Worm (Caenorhabditis elegans) whole organism, L4 larva: ENCODE data around the gene str-19.

Experiments used
- D1046.2 ChIP-seq: fragments of 200-800 bp; sonication (Bioruptor generic); IDR thresholded peaks from 2 replicates; pipeline ENCODE4 v1.3.6; 2022; ENCODE audit warnings: missing genetic modification characterization, missing compliant biosample characterization
- F26F4.8 ChIP-seq: fragments of 200-800 bp; sonication (Bioruptor generic); conservative IDR thresholded peaks from 2 replicates; pipeline ENCODE4 v1.3.6; 2022; ENCODE audit warnings: missing genetic modification characterization, missing compliant biosample characterization
- Y48G9A.11 ChIP-seq: fragments of 200-800 bp; sonication (Bioruptor generic); IDR thresholded peaks from 2 replicates; pipeline ENCODE4 v1.3.6; 2022; ENCODE audit warnings: missing genetic modification reagents, missing genetic modification characterization, missing compliant biosample characterization
- aha-1 ChIP-seq: fragments of 150-350 bp; peaks from one replicate; lab custom pipeline; 2014; ENCODE audit warnings: missing biosample characterization, missing genetic modification characterization
- aly-2 ChIP-seq: sonication (generic microtip); optimal IDR thresholded peaks from 2 replicates; lab custom pipeline; 2018; ENCODE audit warnings: missing biosample characterization, missing genetic modification characterization
- arid-1 ChIP-seq: fragments of 200-800 bp; sonication (Bioruptor generic); conservative IDR thresholded peaks from 2 replicates; pipeline ENCODE4 v1.3.6; 2022; ENCODE audit warnings: missing genetic modification reagents, missing genetic modification characterization, missing compliant biosample characterization
- ces-1 ChIP-seq: fragments of 150-350 bp; sonication (generic microtip); optimal IDR thresholded peaks from 4 replicates; lab custom pipeline; 2014; ENCODE audit warnings: missing biosample characterization, missing genetic modification reagents, missing genetic modification characterization
- ctbp-1 ChIP-seq: fragments of 200-800 bp; sonication (Bioruptor generic); IDR thresholded peaks from 2 replicates; pipeline ENCODE4 v1.3.6; 2022; ENCODE audit warnings: missing genetic modification reagents, missing genetic modification characterization, missing compliant biosample characterization
- daf-12 ChIP-seq: fragments of 150-350 bp; optimal IDR thresholded peaks from 2 replicates; lab custom pipeline; 2014; ENCODE audit warnings: missing biosample characterization, missing genetic modification reagents, missing genetic modification characterization
- daf-16 ChIP-seq, 3 experiments: sonication (generic microtip); optimal IDR thresholded peaks; 2 replicates each; lab custom pipeline; 2016 to 2017; ENCODE audit warnings: missing genetic modification characterization in 3 of 3, missing genetic modification reagents in 3 of 3, mild to moderate bottlenecking in 2 of 3, missing compliant biosample characterization in 2 of 3, missing biosample characterization in 1 of 3, moderate library complexity in 1 of 3
- egl-27 ChIP-seq: sonication (generic microtip); optimal IDR thresholded peaks from 3 replicates; lab custom pipeline; 2017; ENCODE audit warnings: missing biosample characterization, missing genetic modification reagents, missing genetic modification characterization
- gei-8 ChIP-seq: fragments of 200-800 bp; sonication (Bioruptor generic); optimal IDR thresholded peaks from 2 replicates; lab custom pipeline; 2018; ENCODE audit warnings: mild to moderate bottlenecking, missing genetic modification characterization, missing compliant biosample characterization
- hif-1 ChIP-seq, 2 experiments: sonication (generic microtip); optimal IDR thresholded peaks; 2 replicates each; lab custom pipeline; 2016 to 2017; ENCODE audit warnings: missing compliant biosample characterization in 2 of 2, missing genetic modification characterization in 2 of 2, missing genetic modification reagents in 2 of 2, missing genotype in 2 of 2, mild to moderate bottlenecking in 1 of 2
- hlh-30 ChIP-seq: sonication (generic microtip); optimal IDR thresholded peaks from 2 replicates; lab custom pipeline; 2017; ENCODE audit warnings: antibody characterized with exemption, mild to moderate bottlenecking, missing genetic modification characterization, missing compliant biosample characterization; ENCODE audit not compliant: insufficient read depth
- hmg-1.1 ChIP-seq: fragments of 200-800 bp; sonication (Bioruptor generic); IDR thresholded peaks from 2 replicates; pipeline ENCODE4 v1.3.6; 2022; ENCODE audit warnings: missing genetic modification reagents, missing genetic modification characterization, missing compliant biosample characterization
- jun-1 ChIP-seq: fragments of 150-350 bp; optimal IDR thresholded peaks from 2 replicates; lab custom pipeline; 2014; ENCODE audit warnings: missing biosample characterization, missing genetic modification reagents, missing genetic modification characterization
- lin-1 ChIP-seq: fragments of 200-800 bp; sonication (Bioruptor generic); IDR thresholded peaks from 2 replicates; pipeline ENCODE4 v1.3.6; 2022; ENCODE audit warnings: missing genetic modification reagents, missing genetic modification characterization, missing compliant biosample characterization
- lin-13 ChIP-seq: fragments of 150-350 bp; optimal IDR thresholded peaks from 2 replicates; lab custom pipeline; 2014; ENCODE audit warnings: missing biosample characterization, missing genetic modification reagents, missing genetic modification characterization
- lir-3 ChIP-seq: sonication (generic microtip); optimal IDR thresholded peaks from 2 replicates; lab custom pipeline; 2016; ENCODE audit warnings: mild to moderate bottlenecking, missing genetic modification characterization, missing compliant biosample characterization
- mdt-29 ChIP-seq: fragments of 200-800 bp; sonication (Bioruptor generic); IDR thresholded peaks from 2 replicates; pipeline ENCODE4 v1.3.6; 2022; ENCODE audit warnings: missing genetic modification reagents, missing genetic modification characterization, missing compliant biosample characterization
- mes-2 ChIP-seq: sonication (generic microtip); optimal IDR thresholded peaks from 2 replicates; lab custom pipeline; 2016; ENCODE audit warnings: missing genotype, mild to moderate bottlenecking, missing genetic modification characterization, missing compliant biosample characterization; ENCODE audit not compliant: poor library complexity, severe bottlenecking
- mxl-3 ChIP-seq: fragments of 200-800 bp; sonication (Bioruptor generic); optimal IDR thresholded peaks from 2 replicates; lab custom pipeline; 2018; ENCODE audit warnings: mild to moderate bottlenecking, missing genetic modification characterization, missing compliant biosample characterization
- nhr-237 ChIP-seq: sonication (generic microtip); optimal IDR thresholded peaks from 2 replicates; lab custom pipeline; 2017; ENCODE audit warnings: missing biosample characterization, missing genetic modification characterization
- saeg-2 ChIP-seq: fragments of 200-800 bp; sonication (Bioruptor generic); IDR thresholded peaks from 2 replicates; pipeline ENCODE4 v1.3.6; 2022; ENCODE audit warnings: missing genetic modification reagents, missing genetic modification characterization, missing compliant biosample characterization
- sdz-12 ChIP-seq: fragments of 200-800 bp; sonication (Bioruptor generic); optimal IDR thresholded peaks from 2 replicates; lab custom pipeline; 2018; ENCODE audit warnings: mild to moderate bottlenecking, missing genetic modification characterization, missing compliant biosample characterization
- set-16 ChIP-seq: fragments of 200-800 bp; sonication (Bioruptor generic); IDR thresholded peaks from 2 replicates; pipeline ENCODE4 v1.3.6; 2022; ENCODE audit warnings: missing genetic modification reagents, missing genetic modification characterization, missing compliant biosample characterization
- skn-1 ChIP-seq: fragments of 150-350 bp; optimal IDR thresholded peaks from 2 replicates; lab custom pipeline; 2014; ENCODE audit warnings: missing biosample characterization, missing genetic modification characterization
- spr-1 ChIP-seq: sonication (generic microtip); optimal IDR thresholded peaks from 2 replicates; lab custom pipeline; 2016; ENCODE audit warnings: mild to moderate bottlenecking, missing genetic modification characterization, missing compliant biosample characterization
- unc-62 ChIP-seq, 3 experiments: fragments of 150-350 bp in 1 of 3; sonication (generic microtip); optimal IDR thresholded peaks in 2 of 3; peaks in 1 of 3; 1 replicate in 1 of 3; 2 replicates in 2 of 3; lab custom pipeline; 2014 to 2017; ENCODE audit warnings: missing biosample characterization in 3 of 3, missing genetic modification characterization in 3 of 3, missing genetic modification reagents in 3 of 3, missing genotype in 1 of 3
- zag-1 ChIP-seq: fragments of 150-350 bp; optimal IDR thresholded peaks from 2 replicates; lab custom pipeline; 2014; ENCODE audit warnings: missing biosample characterization, missing genetic modification characterization
- zfp-3 ChIP-seq: fragments of 200-800 bp; sonication (Bioruptor generic); conservative IDR thresholded peaks from 2 replicates; pipeline ENCODE4 v1.3.6; 2022; ENCODE audit warnings: missing genetic modification reagents, missing genetic modification characterization, missing compliant biosample characterization
- zip-2 ChIP-seq: fragments of 150-350 bp; optimal IDR thresholded peaks from 2 replicates; lab custom pipeline; 2014; ENCODE audit warnings: missing biosample characterization, missing genetic modification characterization

str-19 gene

DNA sequence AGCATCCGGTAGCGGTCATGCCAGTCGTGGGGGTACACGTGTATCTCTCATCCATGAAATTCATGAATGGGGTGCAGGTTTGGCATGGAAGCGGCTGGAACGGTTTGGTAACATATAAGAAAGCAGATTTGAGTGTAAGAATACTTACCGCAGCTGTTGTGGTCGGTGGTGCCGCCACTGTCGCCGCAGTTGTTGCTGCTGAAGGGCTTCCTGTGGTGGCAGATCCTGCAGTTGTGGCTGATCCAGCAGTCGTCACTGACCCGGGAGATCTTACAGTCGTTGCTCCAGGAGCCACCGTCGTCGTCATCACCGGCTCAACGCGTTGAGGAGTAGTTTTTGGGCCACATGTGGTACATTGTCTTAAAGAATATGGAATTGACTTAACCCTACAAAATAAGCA lies 11.2 kb downstream of the str-19 start:
- TF ChIP-seq spr-1 (no peak), lir-3 (tag; lab: Kevin White, UChicago) (no peak), zfp-3 (GFP tag; lab: Robert Waterston, UW) (no peak), aha-1 (tag; lab: Kevin White, UChicago) (peak; percentile 11), set-16 (GFP tag; lab: Robert Waterston, UW) (peak; percentile 64)

DNA sequence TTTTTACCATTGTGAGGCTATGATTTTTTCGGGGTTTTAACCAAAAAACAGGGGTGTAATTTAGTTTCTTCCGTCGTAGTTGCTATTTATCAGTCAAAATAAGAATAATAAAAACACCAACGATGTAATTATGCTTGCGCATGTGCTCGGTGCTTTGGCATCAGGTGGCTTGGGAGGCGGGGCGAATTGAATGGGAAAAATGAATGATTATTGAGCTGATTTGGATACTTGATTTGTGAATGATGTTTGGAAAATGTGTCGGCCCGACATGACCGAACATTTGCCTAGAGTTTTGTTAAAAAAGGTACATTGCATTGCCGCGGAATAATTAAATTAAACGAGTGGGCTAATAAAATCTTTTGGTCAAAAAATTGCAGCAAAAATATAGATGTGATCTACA lies 12.1 kb downstream of the str-19 start, which contains the start of gene str-38:
Gene str-38, minus strand, starts transcription at position 101 of the 400 bp plus-strand sequence.
- TF ChIP-seq lir-3 (tag; lab: Kevin White, UChicago), result no peak
- TF ChIP-seq egl-27 (tag; lab: Kevin White, UChicago), result no peak
- TF ChIP-seq F26F4.8 (GFP tag; lab: Robert Waterston, UW), result no peak
- TF ChIP-seq sdz-12 (GFP tag; lab: Kevin White, UChicago), result no peak

DNA sequence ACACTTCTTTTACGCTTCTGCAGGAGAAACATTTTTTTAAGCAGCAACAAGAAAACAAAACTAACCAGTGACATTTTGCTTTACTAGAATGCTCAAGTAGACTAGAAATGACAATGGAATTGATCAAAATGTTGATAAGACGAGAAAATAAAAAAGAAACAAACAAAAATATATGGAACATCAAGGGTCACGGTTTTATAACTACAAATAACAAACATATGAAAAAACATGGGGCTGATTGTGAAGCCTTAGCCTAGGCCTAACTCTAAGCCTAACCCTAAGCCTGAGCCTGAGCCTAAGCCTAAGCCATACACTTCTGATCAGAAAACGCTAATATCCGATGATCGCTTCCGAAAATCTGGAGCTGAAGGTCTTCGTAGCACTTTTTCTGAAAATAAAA lies 13.8 kb downstream of the str-19 start, which contains the start of gene Y6E2A.10:
Gene Y6E2A.10, minus strand, starts transcription at position 101 of the 400 bp plus-strand sequence.
- no peak for TF ChIP-seq hif-1 (tag; optimal IDR thresholded peaks at IDR 0.05; lab: Kevin White, UChicago)
- no peak for TF ChIP-seq Y48G9A.11 (GFP tag; lab: Robert Waterston, UW)
- no peak for TF ChIP-seq arid-1 (GFP tag; lab: Robert Waterston, UW)
- TF ChIP-seq skn-1 (tag; lab: Kevin White, UChicago), result no peak
- no peak for TF ChIP-seq daf-12 (tag; lab: Kevin White, UChicago)
- TF ChIP-seq saeg-2 (GFP tag; lab: Robert Waterston, UW), result no peak
- TF ChIP-seq gei-8 (GFP tag; lab: Kevin White, UChicago), result no peak
- no peak for TF ChIP-seq hmg-1.1 (GFP tag; lab: Robert Waterston, UW)
- no peak for TF ChIP-seq lin-13 (GFP tag; lab: Kevin White, UChicago)
- TF ChIP-seq ces-1 (GFP tag; lab: Kevin White, UChicago), result no peak
- TF ChIP-seq daf-16 (GFP tag; optimal IDR thresholded peaks at IDR 0.05; lab: Kevin White, UChicago), result no peak
- no peak for TF ChIP-seq daf-16 (tag; optimal IDR thresholded peaks at IDR 0.05; lab: Kevin White, UChicago)
- no peak for TF ChIP-seq zag-1 (tag; lab: Kevin White, UChicago)
- TF ChIP-seq aly-2 (tag; lab: Kevin White, UChicago), result no peak
- no peak for TF ChIP-seq D1046.2

DNA sequence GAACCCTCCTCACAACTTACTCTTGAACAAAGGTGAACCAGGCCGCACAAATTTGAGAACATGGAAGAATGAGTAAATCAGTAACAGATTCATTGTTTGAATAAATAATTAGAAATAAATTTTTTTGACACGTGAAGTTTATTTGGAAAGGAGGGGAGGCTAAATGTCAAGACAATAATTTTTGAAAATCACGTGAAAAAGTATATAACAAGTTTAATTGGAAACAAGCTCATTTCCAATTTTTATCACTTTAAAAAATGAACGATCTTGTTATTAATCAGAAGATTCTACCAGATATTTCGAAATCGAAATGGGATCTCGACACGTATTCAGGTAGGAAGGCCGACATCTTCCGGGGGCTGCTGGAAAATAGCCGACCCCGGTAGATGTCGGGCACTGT lies 17.7 kb downstream of the str-19 start, which contains the start of the genes irld-57 and sfxn-1.3:
Gene irld-57, minus strand, starts transcription at position 101 of the 400 bp plus-strand sequence.
Gene sfxn-1.3, plus strand, starts transcription at position 232 of the 400 bp plus-strand sequence.
- TF ChIP-seq unc-62 (GFP tag; optimal IDR thresholded peaks at IDR 0.05 in 1 of 2; lab: Kevin White, UChicago) (no peak), unc-62 (tag; optimal IDR thresholded peaks at IDR 0.05; lab: Kevin White, UChicago) (no peak), hlh-30 (no peak), zip-2 (tag; lab: Kevin White, UChicago) (no peak), lin-1 (no peak)

DNA sequence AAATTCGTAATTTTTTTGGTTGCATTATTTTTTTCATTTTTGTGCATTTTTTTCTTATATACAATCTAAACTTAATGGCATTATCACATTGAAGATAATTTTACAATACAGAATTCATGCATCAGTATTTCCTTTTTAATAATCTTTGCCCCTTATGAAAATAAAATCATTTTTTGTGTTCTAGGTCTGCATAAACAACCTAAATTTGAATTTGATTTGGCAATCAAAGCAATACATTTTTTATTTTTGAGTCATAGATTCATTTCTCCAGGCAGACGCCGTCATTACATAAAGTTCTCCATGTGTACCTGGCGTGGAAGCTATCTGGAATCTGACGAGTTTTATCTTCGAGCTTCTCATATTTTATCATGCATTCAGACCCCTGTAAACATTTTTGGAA lies 22.4 kb downstream of the str-19 start, which contains the start of gene srh-140:
Gene srh-140, plus strand, starts transcription at position 301 of the 400 bp plus-strand sequence.
- TF ChIP-seq mxl-3 (GFP tag; lab: Kevin White, UChicago) (no peak), nhr-237 (tag; lab: Kevin White, UChicago) (no peak), jun-1 (tag; lab: Kevin White, UChicago) (no peak), mes-2 (tag; lab: Kevin White, UChicago) (no peak), mdt-29 (GFP tag; lab: Robert Waterston, UW) (no peak), zfp-3 (GFP tag; lab: Robert Waterston, UW) (no peak), ctbp-1 (GFP tag; lab: Robert Waterston, UW) (no peak)
